Fruit fly (Drosophila melanogaster) whole organism, prepupa: ENCODE results near the gene mRpL21.

Experiments used
- Blimp-1 ChIP-seq: fragments of 200-800 bp; sonication (Bioruptor generic); optimal IDR thresholded peaks from 3 replicates; lab custom pipeline; 2017; ENCODE audit warnings: missing biosample characterization, missing genetic modification characterization, mild to moderate bottlenecking, moderate library complexity, missing genetic modification reagents
- CG10631 ChIP-seq: fragments of 200-800 bp; sonication (Bioruptor generic); optimal IDR thresholded peaks from 2 replicates; lab custom pipeline; 2016; ENCODE audit warnings: missing biosample characterization, missing genetic modification characterization
- CG10669 ChIP-seq: fragments of 200-800 bp; sonication (Bioruptor generic); optimal IDR thresholded peaks from 3 replicates; lab custom pipeline; 2018; ENCODE audit warnings: missing biosample characterization, mild to moderate bottlenecking, missing genetic modification characterization, moderate library complexity
- CG11762 ChIP-seq: fragments of 200-800 bp; sonication (Bioruptor generic); optimal IDR thresholded peaks from 3 replicates; lab custom pipeline; 2016; ENCODE audit warnings: missing biosample characterization, missing genetic modification characterization; ENCODE audit not compliant: insufficient read depth
- CG11902 ChIP-seq: fragments of 200-800 bp; sonication (Bioruptor generic); optimal IDR thresholded peaks from 3 replicates; lab custom pipeline; 2016; ENCODE audit warnings: missing biosample characterization, missing genetic modification characterization
- CG15336 ChIP-seq: fragments of 200-800 bp; sonication (Bioruptor generic); IDR thresholded peaks from 2 replicates; pipeline ENCODE4 v1.3.6; 2022; ENCODE audit warnings: missing biosample characterization, missing genetic modification characterization
- CG1621 ChIP-seq: fragments of 200-800 bp; sonication (Bioruptor generic); optimal IDR thresholded peaks from 3 replicates; lab custom pipeline; 2018; ENCODE audit warnings: missing biosample characterization, mild to moderate bottlenecking, missing genetic modification characterization
- CG16779 ChIP-seq: fragments of 200-800 bp; sonication (Bioruptor generic); optimal IDR thresholded peaks from 3 replicates; lab custom pipeline; 2017; ENCODE audit warnings: missing biosample characterization, mild to moderate bottlenecking, missing genetic modification characterization
- CG3032 ChIP-seq: fragments of 200-800 bp; optimal IDR thresholded peaks from 2 replicates; lab custom pipeline; 2019; ENCODE audit warnings: missing biosample characterization, mild to moderate bottlenecking, missing genetic modification characterization, moderate library complexity
- CG31627 ChIP-seq: fragments of 200-800 bp; sonication (Bioruptor generic); optimal IDR thresholded peaks from 3 replicates; lab custom pipeline; 2016; ENCODE audit warnings: missing biosample characterization, missing genetic modification characterization
- CG32006 ChIP-seq: fragments of 200-800 bp; sonication (Bioruptor generic); optimal IDR thresholded peaks from 3 replicates; lab custom pipeline; 2017; ENCODE audit warnings: missing biosample characterization, mild to moderate bottlenecking, missing genetic modification characterization
- CG34406 ChIP-seq: fragments of 200-800 bp; sonication (Bioruptor generic); optimal IDR thresholded peaks from 3 replicates; lab custom pipeline; 2016; ENCODE audit warnings: missing biosample characterization, missing genetic modification characterization
- CG6163 ChIP-seq: fragments of 200-800 bp; sonication (Bioruptor generic); IDR thresholded peaks from 3 replicates; pipeline ENCODE4 v1.3.6; 2022; ENCODE audit warnings: missing biosample characterization, missing genetic modification characterization
- CG6276 ChIP-seq: fragments of 200-800 bp; sonication (Bioruptor generic); optimal IDR thresholded peaks from 2 replicates; lab custom pipeline; 2017; ENCODE audit warnings: missing biosample characterization, mild to moderate bottlenecking, missing genetic modification characterization
- CG6808 ChIP-seq: fragments of 200-800 bp; sonication (Bioruptor generic); optimal IDR thresholded peaks from 3 replicates; lab custom pipeline; 2017; ENCODE audit warnings: missing biosample characterization, missing genetic modification characterization, mild to moderate bottlenecking, moderate library complexity, missing genetic modification reagents
- CG6854 ChIP-seq: fragments of 200-800 bp; sonication (Bioruptor generic); optimal IDR thresholded peaks from 2 replicates; lab custom pipeline; 2017; ENCODE audit warnings: missing biosample characterization, mild to moderate bottlenecking, missing genetic modification characterization
- CG7368 ChIP-seq: fragments of 200-800 bp; sonication (Bioruptor generic); optimal IDR thresholded peaks from 3 replicates; lab custom pipeline; 2016; ENCODE audit warnings: missing biosample characterization, missing genetic modification characterization
- CG8119 ChIP-seq: fragments of 200-800 bp; sonication (Bioruptor generic); IDR thresholded peaks from 3 replicates; pipeline ENCODE4 v1.3.6; 2022; ENCODE audit warnings: missing biosample characterization, missing genetic modification characterization
- CG8632 ChIP-seq: fragments of 200-800 bp; sonication (Bioruptor generic); optimal IDR thresholded peaks from 3 replicates; lab custom pipeline; 2016; ENCODE audit warnings: missing biosample characterization, missing genetic modification characterization
- Eip75B ChIP-seq: fragments of 200-800 bp; sonication (Bioruptor generic); optimal IDR thresholded peaks from 3 replicates; lab custom pipeline; 2016; ENCODE audit warnings: missing biosample characterization, missing genetic modification characterization
- Eip78C ChIP-seq: fragments of 200-800 bp; sonication (Bioruptor generic); peaks from one replicate; lab custom pipeline; 2016; ENCODE audit warnings: missing biosample characterization, missing genetic modification characterization
- Ets96B ChIP-seq: fragments of 200-800 bp; optimal IDR thresholded peaks from 2 replicates; lab custom pipeline; 2019; ENCODE audit warnings: missing biosample characterization, mild to moderate bottlenecking, missing genetic modification characterization, moderate library complexity
- Gug ChIP-seq: fragments of 200-800 bp; sonication (Bioruptor generic); IDR thresholded peaks from 2 replicates; pipeline ENCODE4 v1.3.6; 2022; ENCODE audit warnings: missing biosample characterization, missing genetic modification characterization
- Hr38 ChIP-seq: sonication (Bioruptor generic); optimal IDR thresholded peaks from 2 replicates; lab custom pipeline; 2016; ENCODE audit warnings: missing biosample characterization, missing genetic modification characterization
- Hr39 ChIP-seq: fragments of 200-800 bp; sonication (Bioruptor generic); optimal IDR thresholded peaks from 2 replicates; lab custom pipeline; 2016; ENCODE audit warnings: missing biosample characterization, missing genetic modification characterization
- Lpt ChIP-seq: fragments of 200-800 bp; sonication (Bioruptor generic); optimal IDR thresholded peaks from 3 replicates; lab custom pipeline; 2016; ENCODE audit warnings: missing biosample characterization, missing genetic modification characterization
- Smox ChIP-seq: fragments of 200-800 bp; sonication (Bioruptor generic); optimal IDR thresholded peaks from 3 replicates; lab custom pipeline; 2016; ENCODE audit warnings: missing biosample characterization, missing genetic modification characterization
- Sox102F ChIP-seq: fragments of 200-800 bp; sonication (Bioruptor generic); optimal IDR thresholded peaks from 2 replicates; lab custom pipeline; 2016; ENCODE audit warnings: missing biosample characterization, mild to moderate bottlenecking, missing genetic modification characterization
- Sox14 ChIP-seq: fragments of 200-800 bp; sonication (Bioruptor generic); optimal IDR thresholded peaks from 3 replicates; lab custom pipeline; 2016; ENCODE audit warnings: missing biosample characterization, missing genetic modification characterization
- Sox15 ChIP-seq: fragments of 200-800 bp; sonication (Bioruptor generic); optimal IDR thresholded peaks from 3 replicates; lab custom pipeline; 2016; ENCODE audit warnings: missing biosample characterization, missing genetic modification characterization
- achi ChIP-seq: fragments of 200-800 bp; sonication (Bioruptor generic); optimal IDR thresholded peaks from 3 replicates; lab custom pipeline; 2016; ENCODE audit warnings: missing biosample characterization, missing genetic modification characterization
- cyc ChIP-seq: fragments of 200-800 bp; sonication (Bioruptor generic); optimal IDR thresholded peaks from 3 replicates; lab custom pipeline; 2016; ENCODE audit warnings: missing biosample characterization, missing genetic modification characterization
- dsx ChIP-seq: fragments of 200-800 bp; optimal IDR thresholded peaks from 3 replicates; lab custom pipeline; 2019; ENCODE audit warnings: missing biosample characterization, mild to moderate bottlenecking, missing genetic modification characterization, moderate library complexity; ENCODE audit not compliant: poor library complexity, severe bottlenecking
- eg ChIP-seq: fragments of 200-800 bp; sonication (Bioruptor generic); IDR thresholded peaks from 3 replicates; pipeline ENCODE4 v1.3.6; 2022; ENCODE audit warnings: missing biosample characterization, missing genetic modification characterization
- esn ChIP-seq: fragments of 200-800 bp; sonication (Bioruptor generic); optimal IDR thresholded peaks from 2 replicates; lab custom pipeline; 2016; ENCODE audit warnings: missing biosample characterization, mild to moderate bottlenecking, missing genetic modification characterization, moderate library complexity
- fd59A ChIP-seq: fragments of 200-800 bp; sonication (Bioruptor generic); optimal IDR thresholded peaks from 2 replicates; lab custom pipeline; 2017; ENCODE audit warnings: missing biosample characterization, mild to moderate bottlenecking, missing genetic modification characterization, missing genetic modification reagents
- fd85E ChIP-seq: fragments of 200-800 bp; sonication (Bioruptor generic); optimal IDR thresholded peaks from 3 replicates; lab custom pipeline; 2016; ENCODE audit warnings: missing biosample characterization, missing genetic modification characterization
- fkh ChIP-seq: fragments of 200-800 bp; sonication (Bioruptor generic); optimal IDR thresholded peaks from 3 replicates; lab custom pipeline; 2017; ENCODE audit warnings: missing biosample characterization, mild to moderate bottlenecking, missing genetic modification characterization, moderate library complexity
- net ChIP-seq: fragments of 200-800 bp; sonication (Bioruptor generic); optimal IDR thresholded peaks from 3 replicates; lab custom pipeline; 2016; ENCODE audit warnings: missing biosample characterization, missing genetic modification characterization
- pdm3 ChIP-seq: fragments of 200-800 bp; sonication (Bioruptor generic); optimal IDR thresholded peaks from 3 replicates; lab custom pipeline; 2016; ENCODE audit warnings: missing biosample characterization, missing genetic modification characterization
- salr ChIP-seq, 2 experiments: fragments of 200-800 bp; sonication (Bioruptor generic); optimal IDR thresholded peaks; 3 replicates each; lab custom pipeline; 2016 to 2018; ENCODE audit warnings: missing biosample characterization in 2 of 2, missing genetic modification characterization in 2 of 2, mild to moderate bottlenecking in 1 of 2
- spab ChIP-seq: fragments of 200-800 bp; sonication (Bioruptor generic); optimal IDR thresholded peaks from 2 replicates; lab custom pipeline; 2017; ENCODE audit warnings: missing biosample characterization, mild to moderate bottlenecking, missing genetic modification characterization, missing genetic modification reagents
- ss ChIP-seq, 2 experiments: fragments of 200-800 bp; sonication (Bioruptor generic); optimal IDR thresholded peaks; 2 replicates in 1 of 2; 3 replicates in 1 of 2; lab custom pipeline; 2017 to 2018; ENCODE audit warnings: mild to moderate bottlenecking in 2 of 2, missing biosample characterization in 2 of 2, missing genetic modification characterization in 2 of 2, moderate library complexity in 1 of 2
- topi ChIP-seq: fragments of 200-800 bp; sonication (Bioruptor generic); optimal IDR thresholded peaks from 3 replicates; lab custom pipeline; 2016; ENCODE audit warnings: missing biosample characterization, missing genetic modification characterization
- vri ChIP-seq: fragments of 200-800 bp; sonication (Bioruptor generic); optimal IDR thresholded peaks from 3 replicates; lab custom pipeline; 2016; ENCODE audit warnings: missing biosample characterization, mild to moderate bottlenecking, missing genetic modification characterization

The mRpL21 gene

DNA sequence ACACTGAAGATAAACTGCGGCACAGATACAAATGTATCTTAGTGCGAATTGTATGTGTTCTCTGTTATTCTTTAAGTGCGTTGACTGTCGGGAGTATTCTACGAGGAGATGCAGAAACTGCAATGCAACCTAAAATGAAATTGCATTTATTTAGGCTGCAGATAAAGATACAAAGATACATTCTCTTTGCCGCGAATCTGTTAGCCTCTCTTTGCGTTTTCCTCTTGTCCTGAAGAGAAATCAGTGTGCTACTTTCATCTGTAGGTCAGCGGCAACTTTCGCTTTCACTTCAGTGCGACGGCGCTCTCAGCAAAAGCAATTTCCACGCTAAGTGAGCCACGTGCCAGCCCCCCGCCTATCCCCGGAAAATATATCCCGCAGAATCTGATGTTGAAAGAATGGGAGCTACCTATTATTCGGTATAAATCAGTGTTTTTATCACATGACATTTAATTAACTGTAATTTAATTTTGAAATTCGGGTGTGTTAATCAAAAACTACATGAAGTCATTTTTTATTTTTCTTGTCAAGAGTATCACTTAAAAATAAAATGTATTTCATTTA, 38.4 kb upstream of the mRpL21 start (continued):
- TF ChIP-seq CG6808 (GFP tag; lab: Kevin White, UChicago) = no peak
- no peak for TF ChIP-seq CG10669 (GFP tag; lab: Kevin White, UChicago)
- TF ChIP-seq Lpt (GFP tag; lab: Kevin White, UChicago) = no peak
- TF ChIP-seq Hr39 (GFP tag; lab: Kevin White, UChicago) = no peak
- TF ChIP-seq CG31627 (GFP tag; lab: Kevin White, UChicago) = no peak
- TF ChIP-seq fd85E (GFP tag; lab: Kevin White, UChicago) = no peak
- no peak for TF ChIP-seq salr (GFP tag; optimal IDR thresholded peaks at IDR 0.05; lab: Kevin White, UChicago)
- TF ChIP-seq topi (GFP tag; lab: Kevin White, UChicago) = no peak
- no peak for TF ChIP-seq esn
- TF ChIP-seq Sox15 (GFP tag; lab: Kevin White, UChicago) = no peak
- peak; percentile 39; the same call in 1 of the 3 replicates for TF ChIP-seq eg (GFP tag; lab: Robert Waterston, UW)
- no peak for TF ChIP-seq CG16779 (tag; lab: Kevin White, UChicago)
- TF ChIP-seq Eip75B (GFP tag; lab: Kevin White, UChicago) = no peak
- peak; percentile 25; the same call in 1 of the 3 replicates for TF ChIP-seq CG8119 (GFP tag; lab: Robert Waterston, UW)
- TF ChIP-seq CG6276 (GFP tag; lab: Kevin White, UChicago) = no peak
- TF ChIP-seq ss (GFP tag; optimal IDR thresholded peaks at IDR 0.05; lab: Kevin White, UChicago) = no peak
- no peak for TF ChIP-seq cyc (GFP tag; lab: Kevin White, UChicago)
- TF ChIP-seq Ets96B (tag; lab: Kevin White, UChicago) = no peak
- no peak for TF ChIP-seq CG3032 (tag; lab: Kevin White, UChicago)

DNA sequence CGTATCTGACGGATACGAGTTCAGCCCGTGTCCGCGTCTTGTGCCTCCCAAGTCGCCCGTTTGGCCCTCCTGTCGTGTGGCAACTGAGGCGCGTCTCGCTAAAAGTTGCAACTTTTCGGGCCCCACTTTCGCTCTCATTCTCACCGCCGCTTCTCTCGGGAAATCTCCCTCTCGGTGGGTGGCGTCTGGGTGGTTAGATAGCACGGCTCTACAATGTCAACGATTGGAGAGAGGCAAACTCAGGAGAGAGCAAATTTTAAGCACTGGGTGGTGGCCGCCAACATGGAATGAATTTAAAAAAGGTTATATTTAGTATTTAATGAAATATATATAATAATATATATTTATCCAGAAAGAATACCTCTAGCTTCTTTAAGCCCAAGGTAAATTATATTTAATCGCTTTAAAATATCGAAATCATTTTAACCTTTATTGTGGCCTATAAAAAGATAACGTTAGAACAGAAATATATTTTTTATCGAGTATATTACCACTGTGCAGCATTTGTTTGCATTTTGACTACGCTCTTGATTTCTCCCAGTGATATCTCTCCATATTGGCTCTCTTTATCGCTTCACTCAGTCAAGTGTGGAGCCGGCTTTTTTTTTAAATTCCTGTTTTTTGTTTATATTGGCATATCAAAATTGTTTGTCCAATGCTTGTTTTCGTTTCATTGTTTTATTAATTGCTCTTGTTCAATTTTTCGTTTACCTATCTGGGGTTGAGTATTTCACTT, 37.7 kb upstream of the mRpL21 start, which contains the start of gene Gbs-76A:
Gbs-76A (minus strand) TSS at position 327 of the 736 bp plus-strand sequence.
- TF ChIP-seq CG6163 (GFP tag; lab: Robert Waterston, UW) = peak; percentile 90
- peak; percentile 87 for TF ChIP-seq achi
- TF ChIP-seq CG34406 (GFP tag; lab: Kevin White, UChicago) = peak; percentile 84
- peak; percentile 38 for TF ChIP-seq CG11902 (GFP tag; lab: Kevin White, UChicago)
- TF ChIP-seq CG8632 = peak; percentile 93
- peak; percentile 88 for TF ChIP-seq fkh (GFP tag; lab: Kevin White, UChicago)
- TF ChIP-seq spab (GFP tag; lab: Kevin White, UChicago) = peak; percentile 92
- TF ChIP-seq Sox102F (GFP tag; lab: Kevin White, UChicago) = peak; percentile 52
- peak; percentile 79 for TF ChIP-seq Gug
- TF ChIP-seq Smox = peak; percentile 59
- no peak for TF ChIP-seq Hr38 (GFP tag; lab: Kevin White, UChicago)
- TF ChIP-seq Sox14 = peak; percentile 72
- peak; percentile 81 for TF ChIP-seq CG16779 (tag; lab: Kevin White, UChicago)
- peak; percentile 67 for TF ChIP-seq pdm3 (GFP tag; lab: Kevin White, UChicago)
- TF ChIP-seq vri (GFP tag; lab: Kevin White, UChicago) = peak; percentile 63
- peak; percentile 90 for TF ChIP-seq CG3032 (tag; lab: Kevin White, UChicago)
- peak; percentile 87 for TF ChIP-seq CG10631
- TF ChIP-seq esn = peak; percentile 83
- peak; percentile 80 for TF ChIP-seq CG10669 (GFP tag; lab: Kevin White, UChicago)
- peak; percentile 70 for TF ChIP-seq net
- TF ChIP-seq eg (GFP tag; lab: Robert Waterston, UW) = peak; percentile 89
- TF ChIP-seq Eip78C (GFP tag; lab: Kevin White, UChicago) = peak; percentile 92
- peak; percentile 69 for TF ChIP-seq fd59A
- peak; percentile 59 for TF ChIP-seq Hr39 (GFP tag; lab: Kevin White, UChicago)
- peak; percentile 41 for TF ChIP-seq CG6854
- TF ChIP-seq Sox15 (GFP tag; lab: Kevin White, UChicago) = peak; percentile 26
- peak; percentile 45 for TF ChIP-seq Blimp-1 (GFP tag; lab: Kevin White, UChicago)
- TF ChIP-seq Eip75B (GFP tag; lab: Kevin White, UChicago) = peak; percentile 42
- peak; percentile 38 for TF ChIP-seq CG1621
- TF ChIP-seq CG15336 = peak; percentile 94
- TF ChIP-seq CG32006 (GFP tag; lab: Kevin White, UChicago) = peak; percentile 94
- peak; percentile 60 to 80 for TF ChIP-seq salr (GFP tag; optimal IDR thresholded peaks at IDR 0.05; lab: Kevin White, UChicago)
- peak; percentile 83 for TF ChIP-seq CG11762 (GFP tag; lab: Kevin White, UChicago)
- TF ChIP-seq CG6808 (GFP tag; lab: Kevin White, UChicago) = peak; percentile 79
- peak; percentile 52 for TF ChIP-seq CG31627 (GFP tag; lab: Kevin White, UChicago)
- peak; percentile 68 for TF ChIP-seq CG7368 (GFP tag; lab: Kevin White, UChicago)
- peak; percentile 88 for TF ChIP-seq dsx (GFP tag; lab: Kevin White, UChicago)
